Fruit fly (Drosophila melanogaster) whole organism, embryonic: ENCODE results near the gene Cdc5.

ENCODE experiments used
- Bdp1 ChIP-seq: fragments of 200-800 bp; sonication (Bioruptor generic); optimal IDR thresholded peaks from 3 replicates; lab custom pipeline; 2016; ENCODE audit warnings: missing biosample characterization, missing genetic modification characterization
- Bteb2 ChIP-seq: fragments of 200-800 bp; sonication (Bioruptor generic); optimal IDR thresholded peaks from 2 replicates; lab custom pipeline; 2016; ENCODE audit warnings: missing biosample characterization, missing genetic modification characterization
- C15 ChIP-seq: fragments of 200-800 bp; sonication (Bioruptor generic); IDR thresholded peaks from 3 replicates; pipeline ENCODE4 v1.3.6; 2022; ENCODE audit warnings: missing biosample characterization, missing genetic modification characterization
- CG10209 ChIP-seq: fragments of 200-800 bp; sonication (Bioruptor generic); optimal IDR thresholded peaks from 3 replicates; lab custom pipeline; 2017; ENCODE audit warnings: missing biosample characterization, mild to moderate bottlenecking, missing genetic modification characterization, missing genetic modification reagents
- CG11247 ChIP-seq: fragments of 200-800 bp; sonication (Bioruptor generic); IDR thresholded peaks from 2 replicates; pipeline ENCODE4 v1.3.6; 2022; ENCODE audit warnings: missing biosample characterization, missing genetic modification characterization
- CG11456 ChIP-seq: fragments of 200-800 bp; sonication (Bioruptor generic); IDR thresholded peaks from 3 replicates; pipeline ENCODE4 v1.3.6; 2022; ENCODE audit warnings: missing biosample characterization, missing genetic modification characterization
- CG11723 ChIP-seq: fragments of 200-800 bp; sonication (Bioruptor generic); optimal IDR thresholded peaks from 2 replicates; lab custom pipeline; 2017; ENCODE audit warnings: missing biosample characterization, mild to moderate bottlenecking, missing genetic modification characterization
- CG14014 ChIP-seq: fragments of 200-800 bp; sonication (Bioruptor generic); IDR thresholded peaks from 2 replicates; pipeline ENCODE4 v1.3.6; 2022; ENCODE audit warnings: missing biosample characterization, missing genetic modification characterization
- CG15269 ChIP-seq: fragments of 200-800 bp; sonication (Bioruptor generic); optimal IDR thresholded peaks from 2 replicates; lab custom pipeline; 2018; ENCODE audit warnings: missing biosample characterization, mild to moderate bottlenecking, missing genetic modification characterization, moderate library complexity
- CG1647 ChIP-seq: fragments of 200-800 bp; sonication (Bioruptor generic); optimal IDR thresholded peaks from 3 replicates; lab custom pipeline; 2016; ENCODE audit warnings: missing biosample characterization, missing genetic modification characterization
- CG17568 ChIP-seq: fragments of 200-800 bp; sonication (Bioruptor generic); optimal IDR thresholded peaks from 2 replicates; lab custom pipeline; 2018; ENCODE audit warnings: missing biosample characterization, mild to moderate bottlenecking, missing genetic modification characterization, moderate library complexity
- CG18011 ChIP-seq: fragments of 200-800 bp; sonication (Bioruptor generic); optimal IDR thresholded peaks from 2 replicates; lab custom pipeline; 2017; ENCODE audit warnings: missing biosample characterization, missing genetic modification characterization, mild to moderate bottlenecking, moderate library complexity, missing genotype
- CG18476 ChIP-seq: fragments of 200-800 bp; sonication (Bioruptor generic); optimal IDR thresholded peaks from 2 replicates; lab custom pipeline; 2016; ENCODE audit warnings: missing biosample characterization, mild to moderate bottlenecking, missing genetic modification characterization
- CG18619 ChIP-seq: fragments of 200-800 bp; sonication (Bioruptor generic); optimal IDR thresholded peaks from 3 replicates; lab custom pipeline; 2017; ENCODE audit warnings: missing biosample characterization, mild to moderate bottlenecking, missing genetic modification characterization
- CG2120 ChIP-seq: fragments of 200-800 bp; sonication (Bioruptor generic); optimal IDR thresholded peaks from 3 replicates; lab custom pipeline; 2016; ENCODE audit warnings: missing biosample characterization, missing genetic modification characterization
- CG2199 ChIP-seq: fragments of 200-800 bp; sonication (Bioruptor generic); IDR thresholded peaks from 3 replicates; pipeline ENCODE4 v1.3.6; 2022; ENCODE audit warnings: missing biosample characterization, missing genetic modification characterization
- CG30431 ChIP-seq: fragments of 200-800 bp; sonication (Bioruptor generic); optimal IDR thresholded peaks from 2 replicates; lab custom pipeline; 2017; ENCODE audit warnings: missing biosample characterization, missing genetic modification characterization
- CG31388 ChIP-seq: fragments of 200-800 bp; sonication (Bioruptor generic); optimal IDR thresholded peaks from 2 replicates; lab custom pipeline; 2016; ENCODE audit warnings: missing biosample characterization, missing genetic modification characterization
- CG4282 ChIP-seq: fragments of 200-800 bp; sonication (Bioruptor generic); optimal IDR thresholded peaks from 2 replicates; lab custom pipeline; 2016; ENCODE audit warnings: missing biosample characterization, missing genetic modification characterization
- CG4360 ChIP-seq: fragments of 200-800 bp; sonication (Bioruptor generic); IDR thresholded peaks from 2 replicates; pipeline ENCODE4 v1.3.6; 2022; ENCODE audit warnings: missing biosample characterization, missing genetic modification characterization
- CG43689 ChIP-seq: fragments of 200-800 bp; sonication (Bioruptor generic); IDR thresholded peaks from 2 replicates; pipeline ENCODE4 v1.3.6; 2022; ENCODE audit warnings: missing biosample characterization, missing genetic modification characterization
- CG6689 ChIP-seq: fragments of 200-800 bp; sonication (Bioruptor generic); IDR thresholded peaks from 2 replicates; pipeline ENCODE4 v1.3.6; 2022; ENCODE audit warnings: missing biosample characterization, missing genetic modification characterization
- CG9727 ChIP-seq: fragments of 200-800 bp; sonication (Bioruptor generic); optimal IDR thresholded peaks from 3 replicates; lab custom pipeline; 2017; ENCODE audit warnings: missing biosample characterization, mild to moderate bottlenecking, missing genetic modification characterization
- CG9817 ChIP-seq: fragments of 200-800 bp; sonication (Bioruptor generic); optimal IDR thresholded peaks from 2 replicates; lab custom pipeline; 2018; ENCODE audit warnings: missing biosample characterization, mild to moderate bottlenecking, missing genetic modification characterization, moderate library complexity
- Camta ChIP-seq: fragments of 200-800 bp; sonication (Bioruptor generic); optimal IDR thresholded peaks from 2 replicates; lab custom pipeline; 2016; ENCODE audit warnings: missing biosample characterization, missing genetic modification characterization
- Chrac-16 ChIP-seq: fragments of 200-800 bp; sonication (Bioruptor generic); optimal IDR thresholded peaks from 3 replicates; lab custom pipeline; 2016; ENCODE audit warnings: missing biosample characterization, missing genetic modification characterization
- Dp ChIP-seq: fragments of 200-800 bp; sonication (Bioruptor generic); optimal IDR thresholded peaks from 2 replicates; lab custom pipeline; 2018; ENCODE audit warnings: missing biosample characterization, mild to moderate bottlenecking, missing genetic modification characterization, moderate library complexity
- Dref ChIP-seq: fragments of 200-800 bp; sonication (Bioruptor generic); IDR thresholded peaks from 2 replicates; pipeline ENCODE4 v1.3.6; 2022; ENCODE audit warnings: missing biosample characterization, missing genetic modification characterization
- HLHmδ ChIP-seq: fragments of 200-800 bp; sonication (Bioruptor generic); optimal IDR thresholded peaks from 2 replicates; lab custom pipeline; 2018; ENCODE audit warnings: missing biosample characterization, mild to moderate bottlenecking, missing genetic modification characterization, moderate library complexity
- NC2β ChIP-seq: fragments of 200-800 bp; sonication (Bioruptor generic); optimal IDR thresholded peaks from 2 replicates; lab custom pipeline; 2016; ENCODE audit warnings: missing biosample characterization, missing genetic modification characterization
- Nf-YB ChIP-seq: fragments of 200-800 bp; sonication (Bioruptor generic); optimal IDR thresholded peaks from 3 replicates; lab custom pipeline; 2019; ENCODE audit warnings: missing biosample characterization, mild to moderate bottlenecking, missing genetic modification characterization, moderate library complexity
- Poxn ChIP-seq: fragments of 200-800 bp; sonication (Bioruptor generic); IDR thresholded peaks from 2 replicates; pipeline ENCODE4 v1.3.6; 2022; ENCODE audit warnings: missing biosample characterization, missing genetic modification characterization
- abd-A ChIP-seq: fragments of 200-800 bp; sonication (Bioruptor generic); optimal IDR thresholded peaks from 3 replicates; lab custom pipeline; 2019; ENCODE audit warnings: missing biosample characterization, mild to moderate bottlenecking, missing genetic modification characterization, moderate library complexity
- al ChIP-seq: fragments of 200-800 bp; sonication (Bioruptor generic); IDR thresholded peaks from 2 replicates; pipeline ENCODE4 v1.3.6; 2022; ENCODE audit warnings: missing biosample characterization, missing genetic modification characterization
- chn ChIP-seq: fragments of 200-800 bp; sonication (Bioruptor generic); optimal IDR thresholded peaks from 2 replicates; lab custom pipeline; 2016; ENCODE audit warnings: missing biosample characterization, missing genetic modification characterization
- ewg ChIP-seq: fragments of 200-800 bp; sonication (Bioruptor generic); optimal IDR thresholded peaks from 3 replicates; lab custom pipeline; 2017; ENCODE audit warnings: mild to moderate bottlenecking, missing biosample characterization, missing genetic modification reagents, missing genetic modification characterization
- ftz-f1 ChIP-seq: fragments of 200-800 bp; sonication (Bioruptor generic); optimal IDR thresholded peaks from 2 replicates; lab custom pipeline; 2016; ENCODE audit warnings: missing biosample characterization, missing genetic modification characterization
- jigr1 ChIP-seq: fragments of 200-800 bp; sonication (Bioruptor generic); IDR thresholded peaks from 3 replicates; pipeline ENCODE4 v1.3.6; 2022; ENCODE audit warnings: missing biosample characterization, missing genetic modification characterization
- mirr ChIP-seq: fragments of 200-800 bp; sonication (Bioruptor generic); optimal IDR thresholded peaks from 3 replicates; lab custom pipeline; 2018; ENCODE audit warnings: missing biosample characterization, mild to moderate bottlenecking, missing genetic modification characterization
- nom ChIP-seq: fragments of 200-800 bp; sonication (Bioruptor generic); optimal IDR thresholded peaks from 2 replicates; lab custom pipeline; 2017; ENCODE audit warnings: missing biosample characterization, missing genetic modification characterization, mild to moderate bottlenecking, moderate library complexity, missing genetic modification reagents
- p53 ChIP-seq: fragments of 200-800 bp; sonication (Bioruptor generic); optimal IDR thresholded peaks from 2 replicates; lab custom pipeline; 2016; ENCODE audit warnings: missing biosample characterization, missing genetic modification characterization
- pan ChIP-seq, 4 experiments: fragments of >200 bp in 3 of 4; fragments of 200-800 bp in 1 of 4; sonication (Bioruptor generic) in 1 of 4; optimal IDR thresholded peaks in 3 of 4; IDR thresholded peaks in 1 of 4; 2 replicates each; pipeline versions ENCODE4 v1.3.6 to Lab custom; 2017 to 2022; ENCODE audit warnings: missing biosample characterization in 2 of 4, missing genetic modification characterization in 2 of 4, mixed read lengths in 1 of 4
- sim ChIP-seq: fragments of 200-800 bp; sonication (Bioruptor generic); IDR thresholded peaks from 2 replicates; pipeline ENCODE4 v1.3.6; 2022; ENCODE audit warnings: missing biosample characterization, missing genetic modification characterization
- slbo ChIP-seq: fragments of 200-800 bp; sonication (Bioruptor generic); IDR thresholded peaks from 2 replicates; pipeline ENCODE4 v1.3.6; 2022; ENCODE audit warnings: missing biosample characterization, missing genetic modification characterization
- tap ChIP-seq: fragments of 200-800 bp; optimal IDR thresholded peaks from 3 replicates; lab custom pipeline; 2019; ENCODE audit warnings: missing biosample characterization, mild to moderate bottlenecking, missing genetic modification characterization, moderate library complexity
- trh ChIP-seq: fragments of 200-800 bp; sonication (Bioruptor generic); optimal IDR thresholded peaks from 2 replicates; lab custom pipeline; 2016; ENCODE audit warnings: missing biosample characterization, missing genetic modification characterization
- vvl ChIP-seq: fragments of 200-800 bp; sonication (Bioruptor generic); IDR thresholded peaks from 2 replicates; pipeline ENCODE4 v1.3.6; 2022; ENCODE audit warnings: missing biosample characterization, missing genetic modification characterization
- zf30C ChIP-seq: fragments of 200-800 bp; sonication (Bioruptor generic); optimal IDR thresholded peaks from 3 replicates; lab custom pipeline; 2018; ENCODE audit warnings: missing biosample characterization, mild to moderate bottlenecking, missing genetic modification characterization
- zfh2 ChIP-seq: fragments of 200-800 bp; sonication (Bioruptor generic); optimal IDR thresholded peaks from 2 replicates; lab custom pipeline; 2016; ENCODE audit warnings: missing biosample characterization, missing genetic modification characterization

Cdc5 gene

dm6 chr3L:377222-378071, 16.3 kb upstream of the Cdc5 start (continued):
- peak; percentile 98 for TF ChIP-seq CG17568 (GFP tag; lab: Kevin White, UChicago)
- TF ChIP-seq CG31388 = no peak
- peak; percentile 42 for TF ChIP-seq zfh2 (GFP tag; lab: Kevin White, UChicago)
- TF ChIP-seq abd-A (tag; lab: Kevin White, UChicago) = no peak
- TF ChIP-seq CG2120 (GFP tag; lab: Kevin White, UChicago) = peak; percentile 74
- TF ChIP-seq CG18011 (GFP tag; lab: Kevin White, UChicago) = peak; percentile 78
- peak; percentile 46; the same call in 1 of the 2 replicates for TF ChIP-seq vvl (GFP tag; lab: Robert Waterston, UW)
- TF ChIP-seq nom (GFP tag; lab: Kevin White, UChicago) = no peak
- TF ChIP-seq CG9817 = peak; percentile 87
- TF ChIP-seq CG11456 (GFP tag; lab: Robert Waterston, UW) = 0 out of 3 replicates have a peak, but pooled peaks have one; percentile 51
- TF ChIP-seq CG10209 = peak; percentile 92
- TF ChIP-seq tap (tag; lab: Kevin White, UChicago) = peak; percentile 87
- TF ChIP-seq mirr (GFP tag; lab: Kevin White, UChicago) = no peak
- TF ChIP-seq CG11723 (GFP tag; lab: Kevin White, UChicago) = peak; percentile 87
- TF ChIP-seq CG4282 (GFP tag; lab: Kevin White, UChicago) = no peak
- peak; percentile 55; the same call in 1 of the 2 replicates for TF ChIP-seq CG11247 (GFP tag; lab: Robert Waterston, UW)
- TF ChIP-seq NC2β (GFP tag; lab: Kevin White, UChicago) = no peak
- peak; percentile 76 for TF ChIP-seq Chrac-16 (GFP tag; lab: Kevin White, UChicago)
- no peak for TF ChIP-seq zf30C (GFP tag; lab: Kevin White, UChicago)
- TF ChIP-seq CG1647 = no peak
- TF ChIP-seq sim (GFP tag; lab: Robert Waterston, UW) = peak; percentile 64; the same call in 1 of the 2 replicates
- TF ChIP-seq CG6689 (GFP tag; lab: Robert Waterston, UW) = peak; percentile 87
- peak; percentile 93 for TF ChIP-seq CG15269 (tag; lab: Kevin White, UChicago)
- peak; percentile 21; the same call in 1 of the 2 replicates for TF ChIP-seq Poxn (GFP tag; lab: Robert Waterston, UW)
- TF ChIP-seq p53 (GFP tag; lab: Kevin White, UChicago) = no peak
- no peak for TF ChIP-seq CG2199 (GFP tag; lab: Robert Waterston, UW)
- TF ChIP-seq Bteb2 (GFP tag; lab: Kevin White, UChicago) = peak; percentile 24
- peak; percentile 27 for TF ChIP-seq ewg (GFP tag; lab: Kevin White, UChicago)
- TF ChIP-seq trh = peak; percentile 33
- TF ChIP-seq CG4360 (GFP tag; lab: Robert Waterston, UW) = peak; percentile 91
- no peak for TF ChIP-seq CG43689 (GFP tag; lab: Robert Waterston, UW)
- no peak for TF ChIP-seq chn
- TF ChIP-seq C15 (GFP tag; lab: Robert Waterston, UW) = 0 out of 3 replicates have a peak, but pooled peaks have one; percentile 53
- TF ChIP-seq pan (optimal IDR thresholded peaks at IDR 0.05; lab: Kevin White, UChicago) = no peak
- peak in 1 of 2 experiments; percentile 85 for TF ChIP-seq pan (GFP tag; optimal IDR thresholded peaks at IDR 0.05 in 1 of 2, IDR thresholded peaks at IDR 0.05 in 1 of 2)
- peak; percentile 37 for TF ChIP-seq Bdp1 (GFP tag; lab: Kevin White, UChicago)
- TF ChIP-seq slbo = peak; percentile 75
- TF ChIP-seq ftz-f1 (GFP tag; lab: Kevin White, UChicago) = no peak
- peak; percentile 79 for TF ChIP-seq CG30431 (GFP tag; lab: Kevin White, UChicago)
- peak; percentile 84 for TF ChIP-seq CG14014 (GFP tag; lab: Robert Waterston, UW)
- TF ChIP-seq Nf-YB (GFP tag; lab: Kevin White, UChicago) = no peak
- TF ChIP-seq CG18619 (GFP tag; lab: Kevin White, UChicago) = peak; percentile 93
- peak; percentile 79 for TF ChIP-seq CG18476 (GFP tag; lab: Kevin White, UChicago)
- TF ChIP-seq Camta (GFP tag; lab: Kevin White, UChicago) = no peak
- peak; percentile 41 for TF ChIP-seq HLHmδ (GFP tag; lab: Kevin White, UChicago)
- TF ChIP-seq CG9727 = peak; percentile 95
- no peak for TF ChIP-seq jigr1
- peak; percentile 13 for TF ChIP-seq Dp (GFP tag; lab: Kevin White, UChicago)
- peak; percentile 48; the same call in 1 of the 2 replicates for TF ChIP-seq al (GFP tag; lab: Robert Waterston, UW)
- TF ChIP-seq Dref (GFP tag; lab: Robert Waterston, UW) = no peak
